Worm (Caenorhabditis elegans) whole organism, midembryonic: ENCODE data around the gene C25H3.10.

Source experiments
- T22C8.4 ChIP-seq: fragments of 200-800 bp; sonication (Bioruptor generic); IDR thresholded peaks from 2 replicates; pipeline ENCODE4 v1.3.6; 2022; ENCODE audit warnings: missing genetic modification characterization, missing compliant biosample characterization
- flt-1 ChIP-seq: fragments of 200-800 bp; sonication (Bioruptor generic); IDR thresholded peaks from 2 replicates; pipeline ENCODE4 v1.3.6; 2022; ENCODE audit warnings: missing genetic modification characterization, missing compliant biosample characterization
- ref-1 ChIP-seq: fragments of 200-800 bp; sonication (Bioruptor generic); conservative IDR thresholded peaks from 2 replicates; pipeline ENCODE4 v1.3.6; 2022; ENCODE audit warnings: missing genetic modification reagents, missing genetic modification characterization, missing compliant biosample characterization
- tab-1 ChIP-seq: fragments of 200-800 bp; sonication (Bioruptor generic); IDR thresholded peaks from 2 replicates; pipeline ENCODE4 v1.3.6; 2022; ENCODE audit warnings: missing genetic modification characterization, missing compliant biosample characterization
- ztf-23 ChIP-seq: fragments of 200-800 bp; sonication (Bioruptor generic); IDR thresholded peaks from 2 replicates; pipeline ENCODE4 v1.3.6; 2022; ENCODE audit warnings: missing genetic modification reagents, missing genetic modification characterization, missing compliant biosample characterization
- ztf-29 ChIP-seq: fragments of 200-800 bp; sonication (Bioruptor generic); IDR thresholded peaks from 2 replicates; pipeline ENCODE4 v1.3.6; 2022; ENCODE audit warnings: missing genetic modification reagents, missing genetic modification characterization, missing compliant biosample characterization

DNA sequence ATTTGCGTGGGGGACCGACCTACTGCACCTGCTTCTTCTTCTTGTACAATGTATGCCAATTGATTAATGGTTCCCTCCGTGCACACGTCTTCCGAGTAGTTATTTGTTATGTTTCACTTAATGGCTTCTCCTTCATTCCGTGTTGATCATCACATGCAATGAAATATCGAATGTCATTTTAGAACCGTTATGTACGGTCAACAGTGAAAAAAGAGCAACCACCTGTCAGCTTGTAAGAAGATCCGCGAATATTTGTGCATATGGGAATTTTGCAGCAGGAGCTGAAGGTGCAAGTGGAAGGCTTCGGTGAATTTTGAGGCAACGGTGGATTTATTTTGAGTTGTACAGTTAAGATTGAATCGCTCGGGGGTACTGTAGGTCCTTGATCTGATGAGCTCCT lies 37.8 kb upstream of the C25H3.10 start:
- TF ChIP-seq ztf-29 (GFP tag; lab: Robert Waterston, UW) = no peak
- TF ChIP-seq flt-1 = no peak
- TF ChIP-seq ref-1 (GFP tag; lab: Robert Waterston, UW) = no peak
- TF ChIP-seq ztf-23 (GFP tag; lab: Robert Waterston, UW) = no peak
- no peak for TF ChIP-seq tab-1 (GFP tag; lab: Robert Waterston, UW)
- TF ChIP-seq T22C8.4 (GFP tag; lab: Robert Waterston, UW) = no peak
